Worm (Caenorhabditis elegans) whole organism, L3 larva: ENCODE data around the gene ech-8.

Experiments
- R02D3.7 ChIP-seq: fragments of 150-350 bp; optimal IDR thresholded peaks from 2 replicates; lab custom pipeline; 2014; ENCODE audit warnings: missing biosample characterization, missing genetic modification characterization
- aly-2 ChIP-seq: fragments of 150-350 bp; optimal IDR thresholded peaks from 2 replicates; lab custom pipeline; 2014; ENCODE audit warnings: missing biosample characterization, missing genetic modification characterization
- ceh-16 ChIP-seq: sonication (generic microtip); optimal IDR thresholded peaks from 2 replicates; lab custom pipeline; 2017; ENCODE audit warnings: missing biosample characterization, missing genetic modification characterization
- ceh-28 ChIP-seq: fragments of 150-350 bp; optimal IDR thresholded peaks from 2 replicates; lab custom pipeline; 2014; ENCODE audit warnings: missing biosample characterization, missing genetic modification reagents, missing genetic modification characterization
- ceh-9 ChIP-seq: sonication (generic microtip); optimal IDR thresholded peaks from 2 replicates; lab custom pipeline; 2018; ENCODE audit warnings: missing biosample characterization, missing genetic modification characterization
- daf-12 ChIP-seq: fragments of 150-350 bp; optimal IDR thresholded peaks from 2 replicates; lab custom pipeline; 2014; ENCODE audit warnings: missing biosample characterization, missing genetic modification reagents, missing genetic modification characterization
- egl-27 ChIP-seq: sonication (generic microtip); optimal IDR thresholded peaks from 4 replicates; lab custom pipeline; 2017; ENCODE audit warnings: missing biosample characterization, missing genetic modification reagents, missing genetic modification characterization
- egl-5 ChIP-seq: fragments of 150-350 bp; optimal IDR thresholded peaks from 2 replicates; lab custom pipeline; 2017; ENCODE audit warnings: missing biosample characterization, missing genetic modification reagents, missing genetic modification characterization, inconsistent platforms
- elt-1 ChIP-seq: fragments of 150-350 bp; optimal IDR thresholded peaks from 2 replicates; lab custom pipeline; 2014; ENCODE audit warnings: missing biosample characterization, missing genetic modification characterization
- elt-2 ChIP-seq: sonication (generic microtip); optimal IDR thresholded peaks from 2 replicates; lab custom pipeline; 2016; ENCODE audit warnings: missing genetic modification reagents, mild to moderate bottlenecking, missing genetic modification characterization, missing compliant biosample characterization
- eor-1 ChIP-seq, 2 experiments: fragments of 150-350 bp; optimal IDR thresholded peaks; 2 replicates each; lab custom pipeline; 2014 to 2018; ENCODE audit warnings: missing biosample characterization in 2 of 2, missing genetic modification characterization in 2 of 2
- fkh-10 ChIP-seq: sonication (generic microtip); optimal IDR thresholded peaks from 2 replicates; lab custom pipeline; 2017; ENCODE audit warnings: missing biosample characterization, missing genetic modification reagents, missing genetic modification characterization
- fkh-2 ChIP-seq: fragments of 150-350 bp; optimal IDR thresholded peaks from 2 replicates; lab custom pipeline; 2014; ENCODE audit warnings: missing biosample characterization, missing genetic modification reagents, missing genetic modification characterization
- fos-1 ChIP-seq: fragments of 150-350 bp; optimal IDR thresholded peaks from 2 replicates; lab custom pipeline; 2014; ENCODE audit warnings: missing biosample characterization, missing genetic modification characterization
- hmg-11 ChIP-seq: sonication (generic microtip); optimal IDR thresholded peaks from 2 replicates; lab custom pipeline; 2016; ENCODE audit warnings: missing genetic modification characterization, missing compliant biosample characterization
- jun-1 ChIP-seq: fragments of 150-350 bp; optimal IDR thresholded peaks from 2 replicates; lab custom pipeline; 2014; ENCODE audit warnings: missing biosample characterization, missing genetic modification reagents, missing genetic modification characterization
- lin-15B ChIP-seq: fragments of 150-350 bp; optimal IDR thresholded peaks from 2 replicates; lab custom pipeline; 2014; ENCODE audit warnings: missing biosample characterization, missing genetic modification characterization
- lin-39 ChIP-seq: fragments of 150-350 bp; optimal IDR thresholded peaks from 2 replicates; lab custom pipeline; 2018; ENCODE audit warnings: missing biosample characterization, missing genetic modification reagents, missing genetic modification characterization
- lsy-12 ChIP-seq: sonication (generic microtip); optimal IDR thresholded peaks from 2 replicates; lab custom pipeline; 2016; ENCODE audit warnings: mild to moderate bottlenecking, missing genetic modification characterization, missing compliant biosample characterization
- mdl-1 ChIP-seq: fragments of 150-350 bp; optimal IDR thresholded peaks from 2 replicates; lab custom pipeline; 2014; ENCODE audit warnings: missing biosample characterization, missing genetic modification characterization
- mml-1 ChIP-seq: fragments of 150-350 bp; sonication (generic microtip); optimal IDR thresholded peaks from 3 replicates; lab custom pipeline; 2014; ENCODE audit warnings: missing biosample characterization, missing genetic modification characterization
- nfya-1 ChIP-seq: sonication (generic microtip); optimal IDR thresholded peaks from 2 replicates; lab custom pipeline; 2017; ENCODE audit warnings: missing genetic modification characterization, mild to moderate bottlenecking, missing compliant biosample characterization, antibody characterized with exemption, moderate library complexity; ENCODE audit not compliant: insufficient read depth
- nhr-11 ChIP-seq: fragments of 150-350 bp; optimal IDR thresholded peaks from 2 replicates; lab custom pipeline; 2014; ENCODE audit warnings: missing biosample characterization, missing genetic modification characterization
- nhr-12 ChIP-seq: fragments of 150-350 bp; optimal IDR thresholded peaks from 2 replicates; lab custom pipeline; 2014; ENCODE audit warnings: missing biosample characterization, missing genetic modification characterization
- nhr-23 ChIP-seq: fragments of 150-350 bp; optimal IDR thresholded peaks from 2 replicates; lab custom pipeline; 2014; ENCODE audit warnings: missing biosample characterization, missing genetic modification reagents, missing genetic modification characterization
- nhr-237 ChIP-seq: fragments of 150-350 bp; optimal IDR thresholded peaks from 2 replicates; lab custom pipeline; 2014; ENCODE audit warnings: missing biosample characterization, missing genetic modification characterization
- nhr-25 ChIP-seq: sonication (generic microtip); optimal IDR thresholded peaks from 2 replicates; lab custom pipeline; 2017; ENCODE audit warnings: missing biosample characterization, missing genetic modification characterization
- nhr-28 ChIP-seq: fragments of 150-350 bp; optimal IDR thresholded peaks from 2 replicates; lab custom pipeline; 2014; ENCODE audit warnings: missing biosample characterization, missing genetic modification characterization
- nhr-43 ChIP-seq: sonication (generic microtip); optimal IDR thresholded peaks from 2 replicates; lab custom pipeline; 2016; ENCODE audit warnings: mild to moderate bottlenecking, missing genetic modification characterization, missing compliant biosample characterization; ENCODE audit not compliant: poor library complexity, severe bottlenecking
- nhr-67 ChIP-seq: fragments of 150-350 bp; optimal IDR thresholded peaks from 2 replicates; lab custom pipeline; 2014; ENCODE audit warnings: missing biosample characterization, missing genetic modification characterization
- nhr-76 ChIP-seq: fragments of 150-350 bp; sonication (generic microtip); optimal IDR thresholded peaks from 5 replicates; lab custom pipeline; 2014; ENCODE audit warnings: missing biosample characterization, missing genetic modification characterization
- nhr-77 ChIP-seq: fragments of 150-350 bp; optimal IDR thresholded peaks from 2 replicates; lab custom pipeline; 2014; ENCODE audit warnings: missing biosample characterization, missing genetic modification characterization
- pha-4 ChIP-seq: fragments of 150-350 bp; optimal IDR thresholded peaks from 2 replicates; lab custom pipeline; 2014; ENCODE audit warnings: missing biosample characterization, missing genetic modification reagents, missing genetic modification characterization
- pqm-1 ChIP-seq: fragments of 150-350 bp; optimal IDR thresholded peaks from 2 replicates; lab custom pipeline; 2017; ENCODE audit warnings: missing biosample characterization, missing genetic modification characterization, inconsistent platforms
- skn-1 ChIP-seq: fragments of 150-350 bp; optimal IDR thresholded peaks from 2 replicates; lab custom pipeline; 2014; ENCODE audit warnings: missing biosample characterization, missing genetic modification characterization
- snpc-4 ChIP-seq: fragments of 150-350 bp; optimal IDR thresholded peaks from 2 replicates; lab custom pipeline; 2014; ENCODE audit warnings: missing biosample characterization, missing genetic modification characterization
- tbx-2 ChIP-seq: sonication (generic microtip); optimal IDR thresholded peaks from 2 replicates; lab custom pipeline; 2016; ENCODE audit warnings: mild to moderate bottlenecking, missing genetic modification characterization, missing compliant biosample characterization
- unc-39 ChIP-seq: sonication (generic microtip); optimal IDR thresholded peaks from 4 replicates; lab custom pipeline; 2017; ENCODE audit warnings: missing biosample characterization, missing genetic modification characterization
- unc-62 ChIP-seq: fragments of 150-350 bp; sonication (generic microtip); optimal IDR thresholded peaks from 4 replicates; lab custom pipeline; 2014; ENCODE audit warnings: missing biosample characterization, missing genetic modification reagents, missing genetic modification characterization
- zag-1 ChIP-seq: fragments of 150-350 bp; optimal IDR thresholded peaks from 2 replicates; lab custom pipeline; 2014; ENCODE audit warnings: missing biosample characterization, missing genetic modification characterization
- ztf-4 ChIP-seq: fragments of 150-350 bp; optimal IDR thresholded peaks from 2 replicates; lab custom pipeline; 2014; ENCODE audit warnings: missing biosample characterization, missing genetic modification characterization

The ech-8 gene

DNA sequence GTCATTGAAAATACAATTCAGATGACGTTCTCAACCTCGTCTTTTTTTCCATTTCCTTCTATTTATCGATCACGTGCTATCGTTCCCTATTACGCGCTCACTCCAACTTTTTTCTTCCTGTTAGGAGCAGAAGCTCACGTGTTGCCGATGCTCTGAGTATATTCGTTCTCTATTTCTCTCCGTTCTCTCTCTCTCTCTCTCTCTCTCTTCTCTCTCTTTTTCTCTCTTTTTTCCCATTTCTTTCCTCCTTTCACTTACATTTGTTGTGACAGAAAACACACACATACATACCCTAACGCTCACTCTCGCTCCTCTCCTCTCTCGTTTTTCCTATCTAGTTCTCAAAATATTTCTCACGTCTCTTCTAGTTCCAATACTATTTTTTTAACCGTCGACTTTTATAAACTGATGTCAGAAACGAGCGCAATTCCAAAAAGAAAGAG lies 13.4 kb upstream of the ech-8 start:
- TF ChIP-seq ceh-9 (tag; lab: Kevin White, UChicago) (no peak), fkh-10 (GFP tag; lab: Kevin White, UChicago) (peak; percentile 93), ztf-4 (peak; percentile 38), elt-2 (tag; lab: Kevin White, UChicago) (peak; percentile 93), nhr-43 (peak; percentile 25), lin-39 (tag; lab: Kevin White, UChicago) (peak; percentile 64), hmg-11 (peak; percentile 81), R02D3.7 (tag; lab: Kevin White, UChicago) (peak; percentile 39), pqm-1 (tag; lab: Kevin White, UChicago) (peak; percentile 92), snpc-4 (tag; lab: Kevin White, UChicago) (peak; percentile 82), lin-15B (tag; lab: Kevin White, UChicago) (peak; percentile 57), ceh-16 (no peak), nhr-77 (tag; lab: Kevin White, UChicago) (no peak), elt-1 (tag; lab: Kevin White, UChicago) (peak; percentile 75), fkh-2 (peak; percentile 12), zag-1 (tag; lab: Kevin White, UChicago) (no peak), pha-4 (tag; lab: Kevin White, UChicago) (peak; percentile 93), unc-62 (GFP tag; lab: Kevin White, UChicago) (peak; percentile 55), egl-5 (peak; percentile 46), jun-1 (tag; lab: Kevin White, UChicago) (peak; percentile 97), skn-1 (peak; percentile 87), mdl-1 (tag; lab: Kevin White, UChicago) (peak; percentile 94), fos-1 (peak; percentile 2), unc-39 (no peak), nhr-23 (tag; lab: Kevin White, UChicago) (peak; percentile 52), tbx-2 (tag; lab: Kevin White, UChicago) (peak; percentile 67), daf-12 (tag; lab: Kevin White, UChicago) (no peak), nhr-25 (tag; lab: Kevin White, UChicago) (peak; percentile 43), ceh-28 (peak; percentile 74), eor-1 (tag; optimal IDR thresholded peaks at IDR 0.05; lab: Kevin White, UChicago) (no peak), nhr-12 (tag; lab: Kevin White, UChicago) (no peak), nhr-237 (tag; lab: Kevin White, UChicago) (no peak), mml-1 (tag; lab: Kevin White, UChicago) (no peak), lsy-12 (tag; lab: Kevin White, UChicago) (peak; percentile 70), nfya-1 (peak; percentile 86), nhr-11 (tag; lab: Kevin White, UChicago) (peak; percentile 75), nhr-67 (tag; lab: Kevin White, UChicago) (no peak), egl-27 (no peak)

ce11 chrIV:10251764-10252163 lies 12.8 kb upstream of the ech-8 start:
- TF ChIP-seq snpc-4 (tag; lab: Kevin White, UChicago) (no peak), hmg-11 (no peak), lsy-12 (tag; lab: Kevin White, UChicago) (no peak), egl-5 (no peak), nhr-28 (tag; lab: Kevin White, UChicago) (no peak), fkh-2 (no peak)

ce11 chrIV:10251261-10251660 lies 12.3 kb upstream of the ech-8 start:
- TF ChIP-seq zag-1 (tag; lab: Kevin White, UChicago) (no peak), skn-1 (no peak), lin-39 (tag; lab: Kevin White, UChicago) (no peak), nhr-25 (tag; lab: Kevin White, UChicago) (no peak)

DNA sequence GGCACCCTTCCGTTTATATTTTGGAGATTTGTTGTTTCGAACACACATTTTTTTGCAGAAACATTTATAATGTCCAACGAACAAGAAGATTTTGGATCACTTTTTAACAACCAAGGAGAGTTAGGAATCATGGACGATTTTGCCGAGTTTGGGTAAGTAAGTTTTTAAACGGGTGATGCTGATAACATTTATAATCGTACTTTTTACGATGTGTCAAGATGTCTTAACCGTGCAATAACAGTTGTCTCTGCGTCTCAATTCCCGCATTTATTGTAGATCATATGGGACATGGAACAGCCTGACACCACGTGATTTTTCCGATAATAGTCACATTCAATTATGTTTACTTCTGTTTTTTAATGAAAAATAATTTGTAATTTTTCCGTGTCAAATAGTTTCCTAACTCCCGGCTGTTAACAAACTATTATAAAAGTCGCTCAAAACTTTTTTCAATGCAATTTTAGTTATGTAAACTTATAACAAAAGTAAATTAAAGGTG lies 11.7 kb upstream of the ech-8 start, which contains the start of gene daf-14:
Gene daf-14, plus strand, starts transcription at position 51 of the 499 bp plus-strand sequence.
- TF ChIP-seq elt-1 (tag; lab: Kevin White, UChicago) (no peak), lin-15B (tag; lab: Kevin White, UChicago) (no peak), ztf-4 (no peak), nfya-1 (peak; percentile 11), mml-1 (tag; lab: Kevin White, UChicago) (no peak), nhr-11 (tag; lab: Kevin White, UChicago) (no peak), pha-4 (tag; lab: Kevin White, UChicago) (peak; percentile 25), nhr-23 (tag; lab: Kevin White, UChicago) (peak; percentile 4), lsy-12 (tag; lab: Kevin White, UChicago) (no peak), skn-1 (no peak), elt-2 (tag; lab: Kevin White, UChicago) (peak; percentile 46), nhr-76 (tag; lab: Kevin White, UChicago) (no peak), egl-5 (no peak), aly-2 (no peak), pqm-1 (tag; lab: Kevin White, UChicago) (peak; percentile 22), snpc-4 (tag; lab: Kevin White, UChicago) (no peak), fkh-2 (no peak), unc-62 (GFP tag; lab: Kevin White, UChicago) (no peak), jun-1 (tag; lab: Kevin White, UChicago) (no peak), fkh-10 (GFP tag; lab: Kevin White, UChicago) (no peak), tbx-2 (tag; lab: Kevin White, UChicago) (no peak)
